Fruit fly (Drosophila melanogaster) whole organism, embryonic: Measurements from ENCODE around the gene Coq7.

Source experiments
- Blimp-1 ChIP-seq: fragments of 200-800 bp; sonication (Bioruptor generic); optimal IDR thresholded peaks from 3 replicates; lab custom pipeline; 2018; ENCODE audit warnings: missing biosample characterization, missing genetic modification characterization, mild to moderate bottlenecking, moderate library complexity, missing genetic modification reagents
- CG10979 ChIP-seq: fragments of 200-800 bp; sonication (Bioruptor generic); optimal IDR thresholded peaks from 2 replicates; lab custom pipeline; 2018; ENCODE audit warnings: missing biosample characterization, mild to moderate bottlenecking, missing genetic modification characterization, moderate library complexity
- CG12236 ChIP-seq: fragments of 200-800 bp; sonication (Bioruptor generic); optimal IDR thresholded peaks from 2 replicates; lab custom pipeline; 2016; ENCODE audit warnings: missing biosample characterization, missing genetic modification characterization
- CG12391 ChIP-seq: fragments of 200-800 bp; sonication (Bioruptor generic); optimal IDR thresholded peaks from 3 replicates; lab custom pipeline; 2018; ENCODE audit warnings: missing biosample characterization, mild to moderate bottlenecking, missing genetic modification characterization, moderate library complexity
- CG13123 ChIP-seq: fragments of 200-800 bp; sonication (Bioruptor generic); optimal IDR thresholded peaks from 2 replicates; lab custom pipeline; 2016; ENCODE audit warnings: missing biosample characterization, missing genetic modification characterization
- CG14667 ChIP-seq: fragments of 200-800 bp; sonication (Bioruptor generic); IDR thresholded peaks from 2 replicates; pipeline ENCODE4 v1.3.6; 2022; ENCODE audit warnings: missing biosample characterization, missing genetic modification characterization
- CG14965 ChIP-seq: fragments of 200-800 bp; sonication (Bioruptor generic); optimal IDR thresholded peaks from 2 replicates; lab custom pipeline; 2016; ENCODE audit warnings: missing biosample characterization, missing genetic modification characterization, borderline replicate concordance
- CG17328 ChIP-seq: fragments of 200-800 bp; sonication (Bioruptor generic); IDR thresholded peaks from 2 replicates; pipeline ENCODE4 v1.3.6; 2022; ENCODE audit warnings: missing biosample characterization, missing genetic modification characterization
- CG17612 ChIP-seq: fragments of 200-800 bp; sonication (Bioruptor generic); IDR thresholded peaks from 2 replicates; pipeline ENCODE4 v1.3.6; 2022; ENCODE audit warnings: missing biosample characterization, missing genetic modification characterization
- CG1792 ChIP-seq: fragments of 200-800 bp; sonication (Bioruptor generic); optimal IDR thresholded peaks from 2 replicates; lab custom pipeline; 2016; ENCODE audit warnings: missing biosample characterization, missing genetic modification characterization
- CG30431 ChIP-seq: fragments of 200-800 bp; sonication (Bioruptor generic); optimal IDR thresholded peaks from 2 replicates; lab custom pipeline; 2017; ENCODE audit warnings: missing biosample characterization, missing genetic modification characterization
- CG42726 ChIP-seq: fragments of 200-800 bp; sonication (Bioruptor generic); IDR thresholded peaks from 2 replicates; pipeline ENCODE4 v1.3.6; 2022; ENCODE audit warnings: missing biosample characterization, missing genetic modification characterization; ENCODE audit not compliant: partially characterized antibody
- CG4360 ChIP-seq: fragments of 200-800 bp; sonication (Bioruptor generic); IDR thresholded peaks from 2 replicates; pipeline ENCODE4 v1.3.6; 2022; ENCODE audit warnings: missing biosample characterization, missing genetic modification characterization
- CG7556 ChIP-seq: fragments of 200-800 bp; sonication (Bioruptor generic); optimal IDR thresholded peaks from 2 replicates; lab custom pipeline; 2017; ENCODE audit warnings: missing biosample characterization, mild to moderate bottlenecking, missing genetic modification characterization
- CG8281 ChIP-seq: fragments of 200-800 bp; sonication (Bioruptor generic); optimal IDR thresholded peaks from 2 replicates; lab custom pipeline; 2018; ENCODE audit warnings: missing biosample characterization, mild to moderate bottlenecking, missing genetic modification characterization, moderate library complexity
- CG8388 ChIP-seq: fragments of 200-800 bp; sonication (Bioruptor generic); optimal IDR thresholded peaks from 2 replicates; lab custom pipeline; 2019; ENCODE audit warnings: missing biosample characterization, mild to moderate bottlenecking, missing genetic modification characterization, moderate library complexity
- CG9609 ChIP-seq: fragments of 200-800 bp; sonication (Bioruptor generic); optimal IDR thresholded peaks from 3 replicates; lab custom pipeline; 2016; ENCODE audit warnings: missing biosample characterization, missing genetic modification characterization
- CG9876 ChIP-seq: fragments of 200-800 bp; sonication (Bioruptor generic); optimal IDR thresholded peaks from 2 replicates; lab custom pipeline; 2016; ENCODE audit warnings: missing biosample characterization, missing genetic modification characterization
- D19B ChIP-seq: fragments of 200-800 bp; sonication (Bioruptor generic); optimal IDR thresholded peaks from 2 replicates; lab custom pipeline; 2017; ENCODE audit warnings: missing biosample characterization, mild to moderate bottlenecking, missing genetic modification characterization
- Fer2 ChIP-seq: fragments of 200-800 bp; sonication (Bioruptor generic); optimal IDR thresholded peaks from 2 replicates; lab custom pipeline; 2018; ENCODE audit warnings: missing biosample characterization, mild to moderate bottlenecking, missing genetic modification characterization, moderate library complexity
- HHEX ChIP-seq: fragments of 200-800 bp; sonication (Bioruptor generic); optimal IDR thresholded peaks from 3 replicates; lab custom pipeline; 2017; ENCODE audit warnings: missing biosample characterization, mild to moderate bottlenecking, missing genetic modification characterization, missing genetic modification reagents
- HLH3B ChIP-seq: fragments of 200-800 bp; sonication (Bioruptor generic); IDR thresholded peaks from 2 replicates; pipeline ENCODE4 v1.3.6; 2022; ENCODE audit warnings: missing biosample characterization, missing genetic modification characterization
- HmgZ ChIP-seq: fragments of 200-800 bp; sonication (Bioruptor generic); optimal IDR thresholded peaks from 2 replicates; lab custom pipeline; 2018; ENCODE audit warnings: missing biosample characterization, mild to moderate bottlenecking, missing genetic modification characterization
- Myb ChIP-seq: fragments of 200-800 bp; sonication (Bioruptor generic); optimal IDR thresholded peaks from 2 replicates; lab custom pipeline; 2016; ENCODE audit warnings: missing biosample characterization, missing genetic modification characterization
- NfI ChIP-seq: fragments of 200-800 bp; sonication (Bioruptor generic); optimal IDR thresholded peaks from 3 replicates; lab custom pipeline; 2018; ENCODE audit warnings: missing biosample characterization, mild to moderate bottlenecking, missing genetic modification characterization, moderate library complexity
- Rfx ChIP-seq: fragments of 200-800 bp; sonication (Bioruptor generic); IDR thresholded peaks from 2 replicates; pipeline ENCODE4 v1.3.6; 2022; ENCODE audit warnings: missing biosample characterization, missing genetic modification characterization
- Stat92E ChIP-seq, 3 experiments: fragments of >200 bp in 2 of 3; fragments of 200-800 bp in 1 of 3; sonication (Bioruptor generic) in 1 of 3; optimal IDR thresholded peaks; 2 replicates each; lab custom pipeline; 2017 to 2019; ENCODE audit warnings: missing biosample characterization in 3 of 3, missing genetic modification characterization in 3 of 3, mild to moderate bottlenecking in 1 of 3, moderate library complexity in 1 of 3
- Xrp1 ChIP-seq: fragments of 200-800 bp; sonication (Bioruptor generic); IDR thresholded peaks from 2 replicates; pipeline ENCODE4 v1.3.6; 2022; ENCODE audit warnings: missing biosample characterization, missing genetic modification characterization
- amos ChIP-seq: fragments of 200-800 bp; sonication (Bioruptor generic); IDR thresholded peaks from 2 replicates; pipeline ENCODE4 v1.3.6; 2022; ENCODE audit warnings: missing biosample characterization, missing genetic modification characterization; ENCODE audit not compliant: partially characterized antibody
- aop ChIP-seq: fragments of 200-800 bp; sonication (Bioruptor generic); IDR thresholded peaks from 2 replicates; pipeline ENCODE4 v1.3.6; 2022; ENCODE audit warnings: missing biosample characterization, missing genetic modification characterization
- chn ChIP-seq: fragments of 200-800 bp; sonication (Bioruptor generic); optimal IDR thresholded peaks from 2 replicates; lab custom pipeline; 2016; ENCODE audit warnings: missing biosample characterization, missing genetic modification characterization
- dpn ChIP-seq, 2 experiments: fragments of 200-800 bp; sonication (Bioruptor generic); optimal IDR thresholded peaks; 3 replicates each; lab custom pipeline; 2016; ENCODE audit warnings: missing biosample characterization in 2 of 2, missing genetic modification characterization in 2 of 2
- ems ChIP-seq: fragments of 200-800 bp; sonication (Bioruptor generic); optimal IDR thresholded peaks from 3 replicates; lab custom pipeline; 2016; ENCODE audit warnings: missing biosample characterization, missing genetic modification characterization
- fd96Cb ChIP-seq: fragments of 200-800 bp; sonication (Bioruptor generic); optimal IDR thresholded peaks from 2 replicates; lab custom pipeline; 2018; ENCODE audit warnings: missing biosample characterization, mild to moderate bottlenecking, missing genetic modification characterization, moderate library complexity
- gcm ChIP-seq: fragments of 200-800 bp; sonication (Bioruptor generic); optimal IDR thresholded peaks from 2 replicates; lab custom pipeline; 2019; ENCODE audit warnings: missing biosample characterization, mild to moderate bottlenecking, missing genetic modification characterization, moderate library complexity
- gsb ChIP-seq: fragments of 200-800 bp; sonication (Bioruptor generic); IDR thresholded peaks from 2 replicates; pipeline ENCODE4 v1.3.6; 2022; ENCODE audit warnings: missing biosample characterization, missing genetic modification characterization
- gsb-n ChIP-seq: fragments of 200-800 bp; sonication (Bioruptor generic); optimal IDR thresholded peaks from 3 replicates; lab custom pipeline; 2018; ENCODE audit warnings: missing biosample characterization, mild to moderate bottlenecking, missing genetic modification characterization
- h ChIP-seq: fragments of >200 bp; optimal IDR thresholded peaks from 2 replicates; lab custom pipeline; 2017
- hkb ChIP-seq, 2 experiments: fragments of 200-800 bp in 1 of 2; fragments of >200 bp in 1 of 2; sonication (Bioruptor generic) in 1 of 2; IDR thresholded peaks in 1 of 2; optimal IDR thresholded peaks in 1 of 2; 2 replicates each; pipeline versions ENCODE4 v1.3.6 to Lab custom; 2017 to 2022; ENCODE audit warnings: missing biosample characterization in 1 of 2, missing genetic modification characterization in 1 of 2
- ind ChIP-seq: fragments of 200-800 bp; sonication (Bioruptor generic); optimal IDR thresholded peaks from 3 replicates; lab custom pipeline; 2016; ENCODE audit warnings: missing biosample characterization, missing genetic modification characterization
- inv ChIP-seq: fragments of 200-800 bp; sonication (Bioruptor generic); IDR thresholded peaks from 2 replicates; pipeline ENCODE4 v1.3.6; 2022; ENCODE audit warnings: missing biosample characterization, missing genetic modification characterization; ENCODE audit not compliant: partially characterized antibody
- otp ChIP-seq: fragments of 200-800 bp; sonication (Bioruptor generic); IDR thresholded peaks from 3 replicates; pipeline ENCODE4, ENCODE4 v1.3.6; 2022; ENCODE audit warnings: missing biosample characterization, missing genetic modification characterization
- peb ChIP-seq: fragments of 200-800 bp; sonication (Bioruptor generic); IDR thresholded peaks from 2 replicates; pipeline ENCODE4 v1.3.6; 2022; ENCODE audit warnings: missing biosample characterization, missing genetic modification characterization
- salm ChIP-seq: fragments of 200-800 bp; sonication (Bioruptor generic); optimal IDR thresholded peaks from 2 replicates; lab custom pipeline; 2018; ENCODE audit warnings: missing biosample characterization, mild to moderate bottlenecking, missing genetic modification characterization
- sisA ChIP-seq: fragments of 200-800 bp; sonication (Bioruptor generic); IDR thresholded peaks from 2 replicates; pipeline ENCODE4 v1.3.6; 2022; ENCODE audit warnings: missing biosample characterization, missing genetic modification characterization
- sna ChIP-seq: fragments of 200-800 bp; sonication (Bioruptor generic); IDR thresholded peaks from 2 replicates; pipeline ENCODE4 v1.3.6; 2022; ENCODE audit warnings: missing biosample characterization, missing genetic modification characterization; ENCODE audit not compliant: partially characterized antibody
- sr ChIP-seq: fragments of 200-800 bp; sonication (Bioruptor generic); IDR thresholded peaks from 3 replicates; pipeline ENCODE4 v1.3.6; 2022; ENCODE audit warnings: missing biosample characterization, missing genetic modification characterization
- stwl ChIP-seq: fragments of 200-800 bp; sonication (Bioruptor generic); optimal IDR thresholded peaks from 3 replicates; lab custom pipeline; 2018; ENCODE audit warnings: missing biosample characterization, mild to moderate bottlenecking, missing genetic modification characterization, moderate library complexity

Coq7 gene

dm6 chrX:6804485-6805295, 33.7 kb downstream of the Coq7 start:
- TF ChIP-seq salm (peak; percentile 74), CG13123 (GFP tag; lab: Kevin White, UChicago) (peak; percentile 38), CG14965 (GFP tag; lab: Kevin White, UChicago) (no peak), CG7556 (GFP tag; lab: Kevin White, UChicago) (peak; percentile 69), CG1792 (GFP tag; lab: Kevin White, UChicago) (peak; percentile 55), ind (GFP tag; lab: Kevin White, UChicago) (peak; percentile 79), Xrp1 (GFP tag; lab: Robert Waterston, UW) (peak; percentile 90), gcm (GFP tag; lab: Kevin White, UChicago) (no peak), stwl (tag; lab: Kevin White, UChicago) (no peak), amos (GFP tag; lab: Robert Waterston, UW) (no peak), peb (GFP tag; lab: Robert Waterston, UW) (peak; percentile 56; the same call in 1 of the 2 replicates), HHEX (GFP tag; lab: Kevin White, UChicago) (peak; percentile 79), chn (GFP tag; lab: Kevin White, UChicago) (peak; percentile 84), Myb (peak; percentile 41), CG9609 (GFP tag; lab: Kevin White, UChicago) (peak; percentile 51), gsb (GFP tag; lab: Robert Waterston, UW) (peak; percentile 46; the same call in 1 of the 2 replicates), CG30431 (GFP tag; lab: Kevin White, UChicago) (peak; percentile 59), CG14667 (GFP tag; lab: Robert Waterston, UW) (peak; percentile 84), D19B (GFP tag; lab: Kevin White, UChicago) (peak; percentile 49), CG10979 (peak; percentile 68), sr (GFP tag; lab: Robert Waterston, UW) (peak; percentile 50; the same call in 1 of the 3 replicates), CG9876 (GFP tag; lab: Kevin White, UChicago) (no peak), CG42726 (GFP tag; lab: Robert Waterston, UW) (no peak), CG17328 (peak; percentile 93), fd96Cb (tag; lab: Kevin White, UChicago) (peak; percentile 74), CG17612 (GFP tag; lab: Robert Waterston, UW) (peak; percentile 40; the same call in 1 of the 2 replicates), HmgZ (peak; percentile 51), hkb (optimal IDR thresholded peaks at IDR 0.05; lab: Kevin White, UChicago) (no peak), hkb (GFP tag; IDR thresholded peaks at IDR 0.05; lab: Robert Waterston, UW) (peak; percentile 91), sna (GFP tag; lab: Robert Waterston, UW) (no peak), CG12391 (tag; lab: Kevin White, UChicago) (peak; percentile 84), aop (peak; percentile 61; the same call in 1 of the 2 replicates), CG12236 (GFP tag; lab: Kevin White, UChicago) (peak; percentile 57), inv (no peak), CG8388 (GFP tag; lab: Kevin White, UChicago) (no peak), otp (GFP tag; lab: Robert Waterston, UW) (peak; percentile 89), gsb-n (tag; lab: Kevin White, UChicago) (no peak), h (no peak), sisA (peak; percentile 89), CG4360 (GFP tag; lab: Robert Waterston, UW) (peak; percentile 55), Blimp-1 (GFP tag; lab: Kevin White, UChicago) (no peak), Stat92E (GFP tag; optimal IDR thresholded peaks at IDR 0.05; lab: Kevin White, UChicago) (no peak), ems (peak; percentile 68), dpn (GFP tag; optimal IDR thresholded peaks at IDR 0.05; lab: Kevin White, UChicago) (peak; percentile 48 to 81), Fer2 (tag; lab: Kevin White, UChicago) (peak; percentile 46), NfI (peak; percentile 76), CG8281 (tag; lab: Kevin White, UChicago) (peak; percentile 1), HLH3B (peak; percentile 91), Rfx (GFP tag; lab: Robert Waterston, UW) (peak; percentile 90)
